Fruit fly (Drosophila melanogaster) whole organism, embryonic: ENCODE results near the gene Snx3.
A peak's percentile ranks its signal among the peaks of the same experiment; 100 is the strongest.

Experiments used
- Blimp-1 ChIP-seq: fragments of 200-800 bp; sonication (Bioruptor generic); optimal IDR thresholded peaks from 3 replicates; lab custom pipeline; 2018; ENCODE audit warnings: missing biosample characterization, missing genetic modification characterization, mild to moderate bottlenecking, moderate library complexity, missing genetic modification reagents
- CG12769 ChIP-seq: fragments of 200-800 bp; sonication (Bioruptor generic); optimal IDR thresholded peaks from 2 replicates; lab custom pipeline; 2019; ENCODE audit warnings: missing biosample characterization, mild to moderate bottlenecking, missing genetic modification characterization, moderate library complexity
- CG16813 ChIP-seq: fragments of 200-800 bp; sonication (Bioruptor generic); IDR thresholded peaks from 3 replicates; pipeline ENCODE4 v1.3.6; 2022; ENCODE audit warnings: missing biosample characterization, missing genetic modification characterization; ENCODE audit not compliant: partially characterized antibody
- CG17829 ChIP-seq: fragments of 200-800 bp; optimal IDR thresholded peaks from 2 replicates; lab custom pipeline; 2019; ENCODE audit warnings: missing biosample characterization, mild to moderate bottlenecking, missing genetic modification characterization, moderate library complexity
- CG30020 ChIP-seq: fragments of 200-800 bp; optimal IDR thresholded peaks from 2 replicates; lab custom pipeline; 2019; ENCODE audit warnings: missing biosample characterization, mild to moderate bottlenecking, missing genetic modification characterization, moderate library complexity
- CG33557 ChIP-seq: fragments of 200-800 bp; sonication (Bioruptor generic); optimal IDR thresholded peaks from 2 replicates; lab custom pipeline; 2019; ENCODE audit warnings: missing biosample characterization, mild to moderate bottlenecking, missing genetic modification characterization, moderate library complexity
- CG7271 ChIP-seq: fragments of 200-800 bp; sonication (Bioruptor generic); optimal IDR thresholded peaks from 2 replicates; lab custom pipeline; 2018; ENCODE audit warnings: missing biosample characterization, mild to moderate bottlenecking, missing genetic modification characterization, moderate library complexity
- CG7745 ChIP-seq: fragments of 200-800 bp; sonication (Bioruptor generic); optimal IDR thresholded peaks from 2 replicates; lab custom pipeline; 2018; ENCODE audit warnings: missing biosample characterization, mild to moderate bottlenecking, missing genetic modification characterization, moderate library complexity
- CG7786 ChIP-seq: fragments of 200-800 bp; sonication (Bioruptor generic); optimal IDR thresholded peaks from 2 replicates; lab custom pipeline; 2016; ENCODE audit warnings: missing biosample characterization, missing genetic modification characterization
- CTCF ChIP-seq: fragments of 200-800 bp; sonication (Bioruptor generic); optimal IDR thresholded peaks from 2 replicates; lab custom pipeline; 2017; ENCODE audit warnings: missing biosample characterization, mild to moderate bottlenecking, missing genetic modification characterization, moderate library complexity
- D ChIP-seq, 2 experiments: fragments of 200-800 bp in 1 of 2; fragments of >200 bp in 1 of 2; sonication (Bioruptor generic) in 1 of 2; optimal IDR thresholded peaks; 2 replicates in 1 of 2; 3 replicates in 1 of 2; lab custom pipeline; 2017; ENCODE audit warnings: mild to moderate bottlenecking in 1 of 2, missing biosample characterization in 1 of 2, missing genetic modification characterization in 1 of 2, missing genetic modification reagents in 1 of 2
- Dad ChIP-seq: fragments of 200-800 bp; sonication (Bioruptor generic); optimal IDR thresholded peaks from 3 replicates; lab custom pipeline; 2016; ENCODE audit warnings: missing biosample characterization, missing genetic modification characterization
- ERR ChIP-seq: fragments of 200-800 bp; sonication (Bioruptor generic); optimal IDR thresholded peaks from 2 replicates; lab custom pipeline; 2016; ENCODE audit warnings: missing biosample characterization, missing genetic modification characterization
- Hr78 ChIP-seq, 2 experiments: fragments of 200-800 bp in 1 of 2; fragments of >200 bp in 1 of 2; sonication (Bioruptor generic) in 1 of 2; optimal IDR thresholded peaks; 2 replicates each; lab custom pipeline; 2017 to 2019; ENCODE audit warnings: missing biosample characterization in 2 of 2, missing genetic modification characterization in 2 of 2, mild to moderate bottlenecking in 1 of 2, moderate library complexity in 1 of 2
- Kr ChIP-seq: fragments of 200-800 bp; sonication (Bioruptor generic); optimal IDR thresholded peaks from 2 replicates; lab custom pipeline; 2017; ENCODE audit warnings: missing biosample characterization, mild to moderate bottlenecking, missing genetic modification characterization
- Med ChIP-seq: fragments of 200-800 bp; sonication (Bioruptor generic); peaks from one replicate; lab custom pipeline; 2016; ENCODE audit warnings: missing biosample characterization, missing genetic modification characterization, mild to moderate bottlenecking, inconsistent platforms, moderate library complexity
- Opbp ChIP-seq: fragments of 200-800 bp; sonication (Bioruptor generic); IDR thresholded peaks from 3 replicates; pipeline ENCODE4 v1.3.6; 2022; ENCODE audit warnings: missing biosample characterization, missing genetic modification characterization; ENCODE audit not compliant: partially characterized antibody
- Stat92E ChIP-seq, 3 experiments: fragments of >200 bp in 2 of 3; fragments of 200-800 bp in 1 of 3; sonication (Bioruptor generic) in 1 of 3; optimal IDR thresholded peaks; 2 replicates each; lab custom pipeline; 2017 to 2019; ENCODE audit warnings: missing biosample characterization in 3 of 3, missing genetic modification characterization in 3 of 3, mild to moderate bottlenecking in 1 of 3, moderate library complexity in 1 of 3
- ab ChIP-seq: fragments of 200-800 bp; sonication (Bioruptor generic); optimal IDR thresholded peaks from 2 replicates; lab custom pipeline; 2016; ENCODE audit warnings: missing biosample characterization, missing genetic modification characterization
- abd-A ChIP-seq: fragments of 200-800 bp; sonication (Bioruptor generic); optimal IDR thresholded peaks from 3 replicates; lab custom pipeline; 2019; ENCODE audit warnings: missing biosample characterization, mild to moderate bottlenecking, missing genetic modification characterization, moderate library complexity
- bbx ChIP-seq: fragments of 200-800 bp; sonication (Bioruptor generic); IDR thresholded peaks from 2 replicates; pipeline ENCODE4 v1.3.6; 2022; ENCODE audit warnings: missing biosample characterization, missing genetic modification characterization; ENCODE audit not compliant: partially characterized antibody
- cad ChIP-seq: fragments of >200 bp; optimal IDR thresholded peaks from 2 replicates; lab custom pipeline; 2017; ENCODE audit warnings: missing biosample characterization, missing genetic modification characterization
- cg ChIP-seq: fragments of 200-800 bp; sonication (Bioruptor generic); optimal IDR thresholded peaks from 3 replicates; lab custom pipeline; 2019; ENCODE audit warnings: missing biosample characterization, mild to moderate bottlenecking, missing genetic modification characterization, moderate library complexity
- crol ChIP-seq: fragments of 200-800 bp; sonication (Bioruptor generic); IDR thresholded peaks from 2 replicates; pipeline ENCODE4 v1.3.6; 2022; ENCODE audit warnings: missing biosample characterization, missing genetic modification characterization
- eyg ChIP-seq: fragments of 200-800 bp; sonication (Bioruptor generic); optimal IDR thresholded peaks from 3 replicates; lab custom pipeline; 2016; ENCODE audit warnings: missing biosample characterization, missing genetic modification characterization
- fd64A ChIP-seq: fragments of 200-800 bp; sonication (Bioruptor generic); optimal IDR thresholded peaks from 3 replicates; lab custom pipeline; 2018; ENCODE audit warnings: missing biosample characterization, mild to moderate bottlenecking, missing genetic modification characterization
- fru ChIP-seq: fragments of >200 bp; optimal IDR thresholded peaks from 2 replicates; lab custom pipeline; 2017
- grn ChIP-seq: fragments of 200-800 bp; sonication (Bioruptor generic); optimal IDR thresholded peaks from 3 replicates; lab custom pipeline; 2017; ENCODE audit warnings: missing biosample characterization, missing genetic modification characterization
- gsb-n ChIP-seq: fragments of 200-800 bp; sonication (Bioruptor generic); optimal IDR thresholded peaks from 3 replicates; lab custom pipeline; 2018; ENCODE audit warnings: missing biosample characterization, mild to moderate bottlenecking, missing genetic modification characterization
- hth ChIP-seq: fragments of >200 bp; optimal IDR thresholded peaks from 2 replicates; lab custom pipeline; 2017; ENCODE audit warnings: inconsistent platforms
- kah ChIP-seq: fragments of 200-800 bp; sonication (Bioruptor generic); optimal IDR thresholded peaks from 2 replicates; lab custom pipeline; 2018; ENCODE audit warnings: missing biosample characterization, mild to moderate bottlenecking, missing genetic modification characterization
- kni ChIP-seq: fragments of 200-800 bp; sonication (Bioruptor generic); optimal IDR thresholded peaks from 3 replicates; lab custom pipeline; 2017; ENCODE audit warnings: mild to moderate bottlenecking, missing biosample characterization, missing genetic modification reagents, missing genetic modification characterization
- oc ChIP-seq: fragments of 200-800 bp; sonication (Bioruptor generic); optimal IDR thresholded peaks from 2 replicates; lab custom pipeline; 2018; ENCODE audit warnings: missing biosample characterization, mild to moderate bottlenecking, missing genetic modification characterization, moderate library complexity
- prd ChIP-seq, 3 experiments: fragments of >200 bp in 2 of 3; fragments of 200-800 bp in 1 of 3; sonication (Bioruptor generic) in 1 of 3; optimal IDR thresholded peaks in 2 of 3; IDR thresholded peaks in 1 of 3; 2 replicates in 2 of 3; 3 replicates in 1 of 3; pipeline versions ENCODE4 v1.3.6 to Lab custom; 2017 to 2022; ENCODE audit warnings: missing biosample characterization in 1 of 3, missing genetic modification characterization in 1 of 3
- pros ChIP-seq: fragments of 200-800 bp; sonication (Bioruptor generic); optimal IDR thresholded peaks from 3 replicates; lab custom pipeline; 2019; ENCODE audit warnings: missing biosample characterization, mild to moderate bottlenecking, missing genetic modification characterization, moderate library complexity
- sd ChIP-seq: fragments of 200-800 bp; sonication (Bioruptor generic); optimal IDR thresholded peaks from 3 replicates; lab custom pipeline; 2018; ENCODE audit warnings: missing biosample characterization, mild to moderate bottlenecking, missing genetic modification characterization, moderate library complexity
- sens ChIP-seq: fragments of 200-800 bp; sonication (Bioruptor generic); peaks from one replicate; lab custom pipeline; 2016; ENCODE audit warnings: missing biosample characterization, missing genetic modification characterization
- twi ChIP-seq: fragments of 200-800 bp; optimal IDR thresholded peaks from 2 replicates; lab custom pipeline; 2019; ENCODE audit warnings: missing biosample characterization, mild to moderate bottlenecking, missing genetic modification characterization, moderate library complexity
- vvl ChIP-seq: fragments of 200-800 bp; sonication (Bioruptor generic); IDR thresholded peaks from 2 replicates; pipeline ENCODE4 v1.3.6; 2022; ENCODE audit warnings: missing biosample characterization, missing genetic modification characterization
- zen ChIP-seq: fragments of 200-800 bp; sonication (Bioruptor generic); optimal IDR thresholded peaks from 3 replicates; lab custom pipeline; 2018; ENCODE audit warnings: missing biosample characterization, mild to moderate bottlenecking, missing genetic modification characterization, moderate library complexity
- zfh1 ChIP-seq: fragments of 200-800 bp; sonication (Bioruptor generic); IDR thresholded peaks from 3 replicates; pipeline ENCODE4 v1.3.6; 2022; ENCODE audit warnings: missing biosample characterization, missing genetic modification characterization

Gene Snx3

DNA sequence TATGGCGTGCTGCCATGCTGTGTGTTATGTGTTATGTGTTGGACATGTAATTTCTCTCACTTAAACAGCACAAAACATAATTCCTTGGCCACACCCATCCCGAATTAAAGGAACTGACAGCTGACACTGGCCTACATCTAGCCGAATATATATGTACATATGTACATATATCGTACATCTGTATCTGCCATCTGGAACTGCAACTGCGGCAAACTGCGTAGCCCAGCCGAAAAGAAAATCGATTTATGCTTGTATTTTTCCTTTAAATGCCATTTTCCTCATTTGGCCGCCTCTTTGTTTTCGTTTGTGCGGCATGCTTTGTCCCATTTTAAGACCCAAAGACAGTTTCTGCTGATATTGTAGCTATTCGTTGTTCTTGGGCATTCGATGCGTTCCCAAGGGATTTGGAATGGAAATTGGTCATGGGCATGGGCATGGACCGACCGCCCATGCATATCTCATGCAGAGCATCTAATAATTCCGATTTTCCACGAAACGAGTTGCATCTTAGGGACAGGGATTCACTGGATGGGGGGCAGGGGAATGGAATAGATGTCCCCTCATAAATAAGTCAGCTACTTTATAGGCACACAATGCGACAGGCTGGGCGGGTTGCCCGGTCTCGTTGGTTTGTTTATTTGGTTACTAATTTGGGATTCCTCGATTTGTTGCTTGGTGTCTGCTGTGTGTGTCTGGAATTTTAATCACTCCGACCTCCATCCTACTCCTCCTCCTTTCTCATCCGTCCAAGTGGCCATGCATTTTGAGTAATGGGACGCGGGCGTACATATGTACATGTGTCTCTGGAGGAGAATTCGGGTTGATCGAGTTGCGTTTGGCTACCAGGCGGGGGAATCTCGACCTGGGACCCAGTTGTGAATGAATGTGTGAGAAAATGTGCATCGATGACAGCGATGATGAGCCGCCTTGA, 21.5 kb downstream of the Snx3 start:
- TF ChIP-seq sd (tag; lab: Kevin White, UChicago) (peak; percentile 93), ab (GFP tag; lab: Kevin White, UChicago) (no peak), CG17829 (tag; lab: Kevin White, UChicago) (peak; percentile 2), Opbp (GFP tag; lab: Robert Waterston, UW) (0 out of 3 replicates have a peak, but pooled peaks have one; percentile 12), CG7786 (GFP tag; lab: Kevin White, UChicago) (no peak), prd (optimal IDR thresholded peaks at IDR 0.05; lab: Kevin White, UChicago) (no peak), prd (GFP tag; IDR thresholded peaks at IDR 0.05; lab: Robert Waterston, UW) (0 out of 3 replicates have a peak, but pooled peaks have one; percentile 44), bbx (GFP tag; lab: Robert Waterston, UW) (no peak), kah (GFP tag; lab: Kevin White, UChicago) (peak; percentile 33), CG33557 (GFP tag; lab: Kevin White, UChicago) (peak; percentile 3), CG16813 (0 out of 3 replicates have a peak, but pooled peaks have one; percentile 14), abd-A (tag; lab: Kevin White, UChicago) (peak; percentile 90), cad (GFP tag; lab: Kevin White, UChicago) (peak; percentile 34), fru (lab: Kevin White, UChicago) (no peak), CG30020 (no peak), CG7745 (peak; percentile 58), hth (lab: Kevin White, UChicago) (peak; percentile 79), zfh1 (GFP tag; lab: Robert Waterston, UW) (0 out of 3 replicates have a peak, but pooled peaks have one; percentile 15), kni (GFP tag; lab: Kevin White, UChicago) (peak; percentile 94), ERR (GFP tag; lab: Kevin White, UChicago) (no peak), D (optimal IDR thresholded peaks at IDR 0.05; lab: Kevin White, UChicago) (peak; percentile 90), D (GFP tag; optimal IDR thresholded peaks at IDR 0.05; lab: Kevin White, UChicago) (no peak), Hr78 (GFP tag; optimal IDR thresholded peaks at IDR 0.05; lab: Kevin White, UChicago) (peak in 1 of 2 experiments; percentile 42), zen (tag; lab: Kevin White, UChicago) (peak; percentile 63), Kr (GFP tag; lab: Kevin White, UChicago) (peak; percentile 1), cg (GFP tag; lab: Kevin White, UChicago) (peak; percentile 10), twi (tag; lab: Kevin White, UChicago) (peak; percentile 98), vvl (GFP tag; lab: Robert Waterston, UW) (peak; percentile 66; the same call in 1 of the 2 replicates), fd64A (GFP tag; lab: Kevin White, UChicago) (peak; percentile 51), Blimp-1 (no peak), CG12769 (tag; lab: Kevin White, UChicago) (peak; percentile 30), Stat92E (GFP tag; optimal IDR thresholded peaks at IDR 0.05; lab: Kevin White, UChicago) (peak in 1 of 3 experiments; percentile 98), CTCF (no peak), pros (GFP tag; lab: Kevin White, UChicago) (peak; percentile 75), grn (GFP tag; lab: Kevin White, UChicago) (peak; percentile 27), CG7271 (tag; lab: Kevin White, UChicago) (no peak), sens (GFP tag; lab: Kevin White, UChicago) (peak; percentile 24), Dad (GFP tag; lab: Kevin White, UChicago) (no peak), oc (peak; percentile 35), gsb-n (tag; lab: Kevin White, UChicago) (peak; percentile 57), Med (GFP tag; lab: Kevin White, UChicago) (peak; percentile 40), crol (GFP tag; lab: Robert Waterston, UW) (peak; percentile 74; the same call in 1 of the 2 replicates), eyg (no peak)
- TF ChIP-seq, all 482 proteins: peak for 30
